Worm (Caenorhabditis elegans) whole organism, mixed stage, embryonic: ENCODE data around the gene C55A1.1.

Experiments
- ceh-39 ChIP-seq: fragments of 150-350 bp; optimal IDR thresholded peaks from 2 replicates; lab custom pipeline; 2014; ENCODE audit warnings: missing biosample characterization, missing genetic modification characterization
- ces-1 ChIP-seq: fragments of 150-350 bp; optimal IDR thresholded peaks from 2 replicates; lab custom pipeline; 2014; ENCODE audit warnings: missing biosample characterization, missing genetic modification reagents, missing genetic modification characterization
- elt-1 ChIP-seq: sonication (generic microtip); optimal IDR thresholded peaks from 2 replicates; lab custom pipeline; 2017; ENCODE audit warnings: missing genetic modification characterization, mild to moderate bottlenecking, missing compliant biosample characterization, antibody characterized with exemption, moderate library complexity, borderline replicate concordance; ENCODE audit not compliant: insufficient read depth
- flh-1 ChIP-seq: fragments of 200-800 bp; sonication (Bioruptor generic); optimal IDR thresholded peaks from 2 replicates; lab custom pipeline; 2018; ENCODE audit warnings: mild to moderate bottlenecking, missing genetic modification characterization, moderate library complexity, missing compliant biosample characterization
- hlh-1 ChIP-seq: fragments of 150-350 bp; optimal IDR thresholded peaks from 2 replicates; lab custom pipeline; 2014; ENCODE audit warnings: missing biosample characterization, missing genetic modification reagents, missing genetic modification characterization
- lin-13 ChIP-seq: fragments of 150-350 bp; optimal IDR thresholded peaks from 2 replicates; lab custom pipeline; 2014; ENCODE audit warnings: missing biosample characterization, missing genetic modification characterization
- mab-5 ChIP-seq: fragments of 150-350 bp; optimal IDR thresholded peaks from 2 replicates; lab custom pipeline; 2014; ENCODE audit warnings: missing biosample characterization, missing genetic modification characterization
- nhr-76 ChIP-seq: sonication (generic microtip); optimal IDR thresholded peaks from 2 replicates; lab custom pipeline; 2017; ENCODE audit warnings: missing biosample characterization, missing genetic modification characterization
- snpc-4 ChIP-seq: fragments of 150-350 bp; optimal IDR thresholded peaks from 2 replicates; lab custom pipeline; 2014; ENCODE audit warnings: missing biosample characterization, missing genetic modification characterization
- sptf-1 ChIP-seq: sonication (generic microtip); optimal IDR thresholded peaks from 2 replicates; lab custom pipeline; 2017; ENCODE audit warnings: mild to moderate bottlenecking, missing genetic modification characterization, moderate library complexity, missing compliant biosample characterization
- tbx-8 ChIP-seq: fragments of 200-800 bp; sonication (Bioruptor generic); optimal IDR thresholded peaks from 2 replicates; lab custom pipeline; 2018; ENCODE audit warnings: mild to moderate bottlenecking, missing genetic modification characterization, moderate library complexity, missing compliant biosample characterization
- unc-120 ChIP-seq: sonication (generic microtip); optimal IDR thresholded peaks from 2 replicates; lab custom pipeline; 2017; ENCODE audit warnings: missing genetic modification characterization, missing compliant biosample characterization; ENCODE audit not compliant: poor library complexity, severe bottlenecking
- unc-39 ChIP-seq: fragments of 150-350 bp; optimal IDR thresholded peaks from 2 replicates; lab custom pipeline; 2014; ENCODE audit warnings: missing biosample characterization, missing genetic modification characterization

DNA sequence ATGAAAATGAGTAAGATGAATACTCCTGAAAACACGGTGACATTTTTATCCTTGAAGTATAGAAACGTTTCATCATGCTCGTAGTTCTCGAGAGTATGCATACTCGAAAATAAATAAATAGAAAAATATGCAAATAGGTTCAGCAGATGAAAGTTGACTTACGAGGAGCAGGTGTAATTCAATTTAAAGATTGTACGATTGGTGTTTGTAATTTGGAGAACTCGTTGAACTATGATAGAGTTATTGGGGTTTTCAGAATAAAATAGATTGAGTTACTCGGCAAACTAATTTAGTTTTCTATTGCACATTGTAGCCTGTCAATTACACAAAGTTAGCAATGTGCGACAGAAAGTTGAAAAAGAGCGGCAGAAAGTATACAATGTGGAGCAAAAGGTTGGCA, 17.2 kb downstream of the C55A1.1 start, which contains the start of gene srz-44:
- TF ChIP-seq ceh-39 (tag; lab: Kevin White, UChicago) (no peak), elt-1 (tag; lab: Kevin White, UChicago) (no peak), unc-39 (tag; lab: Kevin White, UChicago) (no peak), mab-5 (no peak), lin-13 (tag; lab: Kevin White, UChicago) (no peak), unc-120 (tag; lab: Kevin White, UChicago) (no peak), snpc-4 (no peak), sptf-1 (tag; lab: Kevin White, UChicago) (no peak), ces-1 (peak; percentile 13), tbx-8 (no peak), hlh-1 (tag; lab: Kevin White, UChicago) (no peak), nhr-76 (tag; lab: Kevin White, UChicago) (no peak), flh-1 (GFP tag; lab: Kevin White, UChicago) (no peak)
